Fruit fly (Drosophila melanogaster) whole organism, prepupa: ENCODE data around the gene CG31368.

Source experiments
- Blimp-1 ChIP-seq: fragments of 200-800 bp; sonication (Bioruptor generic); optimal IDR thresholded peaks from 3 replicates; lab custom pipeline; 2017; ENCODE audit warnings: missing biosample characterization, missing genetic modification characterization, mild to moderate bottlenecking, moderate library complexity, missing genetic modification reagents
- CG10631 ChIP-seq: fragments of 200-800 bp; sonication (Bioruptor generic); optimal IDR thresholded peaks from 2 replicates; lab custom pipeline; 2016; ENCODE audit warnings: missing biosample characterization, missing genetic modification characterization
- CG10669 ChIP-seq: fragments of 200-800 bp; sonication (Bioruptor generic); optimal IDR thresholded peaks from 3 replicates; lab custom pipeline; 2018; ENCODE audit warnings: missing biosample characterization, mild to moderate bottlenecking, missing genetic modification characterization, moderate library complexity
- CG11294 ChIP-seq: fragments of 200-800 bp; sonication (Bioruptor generic); IDR thresholded peaks from 2 replicates; pipeline ENCODE4 v1.3.6; 2022; ENCODE audit warnings: missing biosample characterization, missing genetic modification characterization
- CG11762 ChIP-seq: fragments of 200-800 bp; sonication (Bioruptor generic); optimal IDR thresholded peaks from 3 replicates; lab custom pipeline; 2016; ENCODE audit warnings: missing biosample characterization, missing genetic modification characterization; ENCODE audit not compliant: insufficient read depth
- CG11902 ChIP-seq: fragments of 200-800 bp; sonication (Bioruptor generic); optimal IDR thresholded peaks from 3 replicates; lab custom pipeline; 2016; ENCODE audit warnings: missing biosample characterization, missing genetic modification characterization
- CG15336 ChIP-seq: fragments of 200-800 bp; sonication (Bioruptor generic); IDR thresholded peaks from 2 replicates; pipeline ENCODE4 v1.3.6; 2022; ENCODE audit warnings: missing biosample characterization, missing genetic modification characterization
- CG1621 ChIP-seq: fragments of 200-800 bp; sonication (Bioruptor generic); optimal IDR thresholded peaks from 3 replicates; lab custom pipeline; 2018; ENCODE audit warnings: missing biosample characterization, mild to moderate bottlenecking, missing genetic modification characterization
- CG3032 ChIP-seq: fragments of 200-800 bp; optimal IDR thresholded peaks from 2 replicates; lab custom pipeline; 2019; ENCODE audit warnings: missing biosample characterization, mild to moderate bottlenecking, missing genetic modification characterization, moderate library complexity
- CG31627 ChIP-seq: fragments of 200-800 bp; sonication (Bioruptor generic); optimal IDR thresholded peaks from 3 replicates; lab custom pipeline; 2016; ENCODE audit warnings: missing biosample characterization, missing genetic modification characterization
- CG32006 ChIP-seq: fragments of 200-800 bp; sonication (Bioruptor generic); optimal IDR thresholded peaks from 3 replicates; lab custom pipeline; 2017; ENCODE audit warnings: missing biosample characterization, mild to moderate bottlenecking, missing genetic modification characterization
- CG34406 ChIP-seq: fragments of 200-800 bp; sonication (Bioruptor generic); optimal IDR thresholded peaks from 3 replicates; lab custom pipeline; 2016; ENCODE audit warnings: missing biosample characterization, missing genetic modification characterization
- CG6163 ChIP-seq: fragments of 200-800 bp; sonication (Bioruptor generic); IDR thresholded peaks from 3 replicates; pipeline ENCODE4 v1.3.6; 2022; ENCODE audit warnings: missing biosample characterization, missing genetic modification characterization
- CG6276 ChIP-seq: fragments of 200-800 bp; sonication (Bioruptor generic); optimal IDR thresholded peaks from 2 replicates; lab custom pipeline; 2017; ENCODE audit warnings: missing biosample characterization, mild to moderate bottlenecking, missing genetic modification characterization
- CG6792 ChIP-seq: fragments of 200-800 bp; sonication (Bioruptor generic); optimal IDR thresholded peaks from 3 replicates; lab custom pipeline; 2016; ENCODE audit warnings: missing biosample characterization, missing genetic modification characterization
- CG6808 ChIP-seq: fragments of 200-800 bp; sonication (Bioruptor generic); optimal IDR thresholded peaks from 3 replicates; lab custom pipeline; 2017; ENCODE audit warnings: missing biosample characterization, missing genetic modification characterization, mild to moderate bottlenecking, moderate library complexity, missing genetic modification reagents
- CG6854 ChIP-seq: fragments of 200-800 bp; sonication (Bioruptor generic); optimal IDR thresholded peaks from 2 replicates; lab custom pipeline; 2017; ENCODE audit warnings: missing biosample characterization, mild to moderate bottlenecking, missing genetic modification characterization
- CG7368 ChIP-seq: fragments of 200-800 bp; sonication (Bioruptor generic); optimal IDR thresholded peaks from 3 replicates; lab custom pipeline; 2016; ENCODE audit warnings: missing biosample characterization, missing genetic modification characterization
- CG8632 ChIP-seq: fragments of 200-800 bp; sonication (Bioruptor generic); optimal IDR thresholded peaks from 3 replicates; lab custom pipeline; 2016; ENCODE audit warnings: missing biosample characterization, missing genetic modification characterization
- Eip75B ChIP-seq: fragments of 200-800 bp; sonication (Bioruptor generic); optimal IDR thresholded peaks from 3 replicates; lab custom pipeline; 2016; ENCODE audit warnings: missing biosample characterization, missing genetic modification characterization
- Eip93F ChIP-seq: fragments of 200-800 bp; sonication (Bioruptor generic); optimal IDR thresholded peaks from 2 replicates; lab custom pipeline; 2016; ENCODE audit warnings: missing biosample characterization, mild to moderate bottlenecking, missing genetic modification characterization
- Ets21C ChIP-seq: fragments of 200-800 bp; sonication (Bioruptor generic); optimal IDR thresholded peaks from 3 replicates; lab custom pipeline; 2016; ENCODE audit warnings: missing biosample characterization, missing genetic modification characterization
- Gug ChIP-seq: fragments of 200-800 bp; sonication (Bioruptor generic); IDR thresholded peaks from 2 replicates; pipeline ENCODE4 v1.3.6; 2022; ENCODE audit warnings: missing biosample characterization, missing genetic modification characterization
- Hr39 ChIP-seq: fragments of 200-800 bp; sonication (Bioruptor generic); optimal IDR thresholded peaks from 2 replicates; lab custom pipeline; 2016; ENCODE audit warnings: missing biosample characterization, missing genetic modification characterization
- Hr4 ChIP-seq: fragments of 200-800 bp; sonication (Bioruptor generic); optimal IDR thresholded peaks from 3 replicates; lab custom pipeline; 2016; ENCODE audit warnings: missing biosample characterization, missing genetic modification characterization
- Met ChIP-seq: fragments of 200-800 bp; sonication (Bioruptor generic); optimal IDR thresholded peaks from 3 replicates; lab custom pipeline; 2016; ENCODE audit warnings: missing biosample characterization, missing genetic modification characterization
- OdsH ChIP-seq: fragments of 200-800 bp; sonication (Bioruptor generic); optimal IDR thresholded peaks from 3 replicates; lab custom pipeline; 2016; ENCODE audit warnings: missing biosample characterization, missing genetic modification characterization
- Smox ChIP-seq: fragments of 200-800 bp; sonication (Bioruptor generic); optimal IDR thresholded peaks from 3 replicates; lab custom pipeline; 2016; ENCODE audit warnings: missing biosample characterization, missing genetic modification characterization
- Sox102F ChIP-seq: fragments of 200-800 bp; sonication (Bioruptor generic); optimal IDR thresholded peaks from 2 replicates; lab custom pipeline; 2016; ENCODE audit warnings: missing biosample characterization, mild to moderate bottlenecking, missing genetic modification characterization
- Sox14 ChIP-seq: fragments of 200-800 bp; sonication (Bioruptor generic); optimal IDR thresholded peaks from 3 replicates; lab custom pipeline; 2016; ENCODE audit warnings: missing biosample characterization, missing genetic modification characterization
- Sox15 ChIP-seq: fragments of 200-800 bp; sonication (Bioruptor generic); optimal IDR thresholded peaks from 3 replicates; lab custom pipeline; 2016; ENCODE audit warnings: missing biosample characterization, missing genetic modification characterization
- acj6 ChIP-seq: fragments of 200-800 bp; sonication (Bioruptor generic); optimal IDR thresholded peaks from 3 replicates; lab custom pipeline; 2016; ENCODE audit warnings: missing biosample characterization, missing genetic modification characterization
- cyc ChIP-seq: fragments of 200-800 bp; sonication (Bioruptor generic); optimal IDR thresholded peaks from 3 replicates; lab custom pipeline; 2016; ENCODE audit warnings: missing biosample characterization, missing genetic modification characterization
- dac ChIP-seq: fragments of 200-800 bp; sonication (Bioruptor generic); optimal IDR thresholded peaks from 2 replicates; lab custom pipeline; 2017; ENCODE audit warnings: missing biosample characterization, mild to moderate bottlenecking, missing genetic modification characterization
- dsx ChIP-seq: fragments of 200-800 bp; optimal IDR thresholded peaks from 3 replicates; lab custom pipeline; 2019; ENCODE audit warnings: missing biosample characterization, mild to moderate bottlenecking, missing genetic modification characterization, moderate library complexity; ENCODE audit not compliant: poor library complexity, severe bottlenecking
- eg ChIP-seq: fragments of 200-800 bp; sonication (Bioruptor generic); IDR thresholded peaks from 3 replicates; pipeline ENCODE4 v1.3.6; 2022; ENCODE audit warnings: missing biosample characterization, missing genetic modification characterization
- fkh ChIP-seq: fragments of 200-800 bp; sonication (Bioruptor generic); optimal IDR thresholded peaks from 3 replicates; lab custom pipeline; 2017; ENCODE audit warnings: missing biosample characterization, mild to moderate bottlenecking, missing genetic modification characterization, moderate library complexity
- lz ChIP-seq: fragments of 200-800 bp; sonication (Bioruptor generic); optimal IDR thresholded peaks from 3 replicates; lab custom pipeline; 2016; ENCODE audit warnings: missing biosample characterization, missing genetic modification characterization
- net ChIP-seq: fragments of 200-800 bp; sonication (Bioruptor generic); optimal IDR thresholded peaks from 3 replicates; lab custom pipeline; 2016; ENCODE audit warnings: missing biosample characterization, missing genetic modification characterization
- salr ChIP-seq, 2 experiments: fragments of 200-800 bp; sonication (Bioruptor generic); optimal IDR thresholded peaks; 3 replicates each; lab custom pipeline; 2016 to 2018; ENCODE audit warnings: missing biosample characterization in 2 of 2, missing genetic modification characterization in 2 of 2, mild to moderate bottlenecking in 1 of 2
- spab ChIP-seq: fragments of 200-800 bp; sonication (Bioruptor generic); optimal IDR thresholded peaks from 2 replicates; lab custom pipeline; 2017; ENCODE audit warnings: missing biosample characterization, mild to moderate bottlenecking, missing genetic modification characterization, missing genetic modification reagents
- svp ChIP-seq: fragments of 200-800 bp; sonication (Bioruptor generic); peaks from one replicate; lab custom pipeline; 2016; ENCODE audit warnings: missing biosample characterization, missing genetic modification characterization
- vri ChIP-seq: fragments of 200-800 bp; sonication (Bioruptor generic); optimal IDR thresholded peaks from 3 replicates; lab custom pipeline; 2016; ENCODE audit warnings: missing biosample characterization, mild to moderate bottlenecking, missing genetic modification characterization

CG31368 gene

DNA sequence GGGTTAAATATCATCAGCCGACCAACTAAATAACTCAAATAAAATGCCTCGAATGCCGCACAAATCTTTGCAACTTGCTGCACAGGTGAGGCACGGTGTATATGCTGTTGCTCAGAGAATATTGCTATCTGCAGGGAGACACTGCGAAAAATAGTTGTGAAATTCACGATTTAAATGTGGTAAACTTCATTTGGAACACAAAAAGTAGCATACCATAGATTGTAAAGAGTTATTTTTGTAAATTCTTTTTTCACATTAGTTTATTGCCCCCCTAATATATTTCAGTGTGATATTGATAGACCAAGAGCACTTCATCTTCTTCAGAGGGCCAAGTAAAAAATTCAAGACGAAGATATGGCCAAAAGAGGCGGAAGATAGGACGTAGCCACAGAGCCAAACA, 38.0 kb downstream of the CG31368 start (continued):
- TF ChIP-seq Eip75B: peak; percentile 81
- TF ChIP-seq Sox14 (GFP tag; lab: Kevin White, UChicago): peak; percentile 82
- peak; percentile 8 for TF ChIP-seq Ets21C (GFP tag; lab: Kevin White, UChicago)
- TF ChIP-seq vri (GFP tag; lab: Kevin White, UChicago): peak; percentile 12
- TF ChIP-seq CG6792 (GFP tag; lab: Kevin White, UChicago): peak; percentile 67
- peak; percentile 69 for TF ChIP-seq CG6276 (GFP tag; lab: Kevin White, UChicago)
- TF ChIP-seq dsx: peak; percentile 88
- TF ChIP-seq eg (GFP tag; lab: Robert Waterston, UW): peak; percentile 82
- peak; percentile 75 for TF ChIP-seq Gug (GFP tag; lab: Robert Waterston, UW)
- no peak for TF ChIP-seq Blimp-1 (GFP tag; lab: Kevin White, UChicago)
- TF ChIP-seq Hr39 (GFP tag; lab: Kevin White, UChicago): peak; percentile 61
- peak; percentile 60 for TF ChIP-seq lz (GFP tag; lab: Kevin White, UChicago)
- peak; percentile 87 for TF ChIP-seq CG1621 (tag; lab: Kevin White, UChicago)
- peak; percentile 40 for TF ChIP-seq Smox (GFP tag; lab: Kevin White, UChicago)
- TF ChIP-seq CG8632 (GFP tag; lab: Kevin White, UChicago): peak; percentile 57
- peak; percentile 70 for TF ChIP-seq net (GFP tag; lab: Kevin White, UChicago)
- peak; percentile 35 for TF ChIP-seq Sox15 (GFP tag; lab: Kevin White, UChicago)
- TF ChIP-seq CG3032 (tag; lab: Kevin White, UChicago): peak; percentile 88
- peak; percentile 52 for TF ChIP-seq CG34406 (GFP tag; lab: Kevin White, UChicago)
- TF ChIP-seq acj6: peak; percentile 79
- peak; percentile 82 for TF ChIP-seq CG6808
- peak; percentile 44 for TF ChIP-seq cyc
- peak; percentile 92 for TF ChIP-seq CG6163 (GFP tag; lab: Robert Waterston, UW)

DNA sequence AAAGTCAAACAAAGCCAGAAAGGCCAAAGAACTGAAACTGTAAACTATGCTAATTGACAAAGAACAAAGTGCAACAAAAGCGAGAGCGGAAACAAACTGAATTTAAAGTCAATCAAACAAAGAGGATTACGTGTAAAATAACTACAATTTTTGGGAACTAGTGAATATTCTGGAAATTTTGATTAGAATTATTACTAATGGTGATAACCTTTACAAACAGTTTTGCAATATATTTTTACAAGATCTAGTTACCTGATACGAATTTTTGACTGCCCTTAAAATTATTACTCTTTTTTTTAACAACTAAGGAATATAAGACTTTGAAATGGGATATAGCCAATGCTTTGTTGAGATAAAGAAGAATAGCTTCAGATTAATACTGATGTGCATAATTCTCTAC, 48.4 kb downstream of the CG31368 start, which contains the start of gene CG14731:
CG14731 (plus strand) TSS at position 301 of the 400 bp plus-strand sequence.
- no peak for TF ChIP-seq dac (GFP tag; lab: Kevin White, UChicago)
- no peak for TF ChIP-seq Eip75B
- TF ChIP-seq CG6163 (GFP tag; lab: Robert Waterston, UW): no peak
- no peak for TF ChIP-seq CG7368 (GFP tag; lab: Kevin White, UChicago)
- no peak for TF ChIP-seq CG32006 (GFP tag; lab: Kevin White, UChicago)
- no peak for TF ChIP-seq dsx
- no peak for TF ChIP-seq Hr39 (GFP tag; lab: Kevin White, UChicago)
- no peak for TF ChIP-seq CG10669
- no peak for TF ChIP-seq CG11902
- no peak for TF ChIP-seq CG31627 (GFP tag; lab: Kevin White, UChicago)
- TF ChIP-seq cyc: no peak
- no peak for TF ChIP-seq Hr4
- no peak for TF ChIP-seq acj6
- no peak for TF ChIP-seq Sox102F (GFP tag; lab: Kevin White, UChicago)
- TF ChIP-seq svp: no peak
- TF ChIP-seq fkh (GFP tag; lab: Kevin White, UChicago): no peak
- TF ChIP-seq Smox (GFP tag; lab: Kevin White, UChicago): no peak
- TF ChIP-seq CG6276 (GFP tag; lab: Kevin White, UChicago): no peak

dm6 chr3R:11933903-11934302, 51.3 kb downstream of the CG31368 start:
- TF ChIP-seq CG8632 (GFP tag; lab: Kevin White, UChicago) (no peak), net (GFP tag; lab: Kevin White, UChicago) (peak; percentile 12)

dm6 chr3R:11937427-11938114, 55.0 kb downstream of the CG31368 start:
- TF ChIP-seq Gug (GFP tag; lab: Robert Waterston, UW) (peak; percentile 55; the same call in 1 of the 2 replicates), Eip93F (GFP tag; lab: Kevin White, UChicago) (no peak), salr (GFP tag; optimal IDR thresholded peaks at IDR 0.05; lab: Kevin White, UChicago) (peak in 1 of 2 experiments; percentile 34), Hr39 (GFP tag; lab: Kevin White, UChicago) (peak; percentile 43), CG10631 (peak; percentile 46), cyc (peak; percentile 64), spab (GFP tag; lab: Kevin White, UChicago) (peak; percentile 30), CG11294 (peak; percentile 35; the same call in 1 of the 2 replicates), CG6792 (GFP tag; lab: Kevin White, UChicago) (peak; percentile 38), OdsH (GFP tag; lab: Kevin White, UChicago) (peak; percentile 58), Sox102F (GFP tag; lab: Kevin White, UChicago) (peak; percentile 26), dac (GFP tag; lab: Kevin White, UChicago) (no peak), CG15336 (GFP tag; lab: Robert Waterston, UW) (peak; percentile 57), CG6854 (peak; percentile 65), CG11762 (GFP tag; lab: Kevin White, UChicago) (peak; percentile 37), Sox14 (GFP tag; lab: Kevin White, UChicago) (peak; percentile 63), Eip75B (peak; percentile 45), Met (peak; percentile 65), CG6808 (no peak)
